Worm (Caenorhabditis elegans) whole organism, mixed stage, embryonic: ENCODE data around the gene T27E7.5.

Source experiments
- M03D4.4 ChIP-seq: sonication (generic microtip); optimal IDR thresholded peaks from 2 replicates; lab custom pipeline; 2017; ENCODE audit warnings: mild to moderate bottlenecking, missing genetic modification characterization, missing compliant biosample characterization
- bed-3 ChIP-seq: fragments of 200-800 bp; sonication (Bioruptor generic); optimal IDR thresholded peaks from 3 replicates; lab custom pipeline; 2018; ENCODE audit warnings: mild to moderate bottlenecking, missing genetic modification characterization, moderate library complexity, missing compliant biosample characterization
- ceh-39 ChIP-seq: fragments of 150-350 bp; optimal IDR thresholded peaks from 2 replicates; lab custom pipeline; 2014; ENCODE audit warnings: missing biosample characterization, missing genetic modification characterization
- ceh-43 ChIP-seq: fragments of 200-800 bp; sonication (Bioruptor generic); optimal IDR thresholded peaks from 2 replicates; lab custom pipeline; 2018; ENCODE audit warnings: mild to moderate bottlenecking, missing genetic modification characterization, moderate library complexity, missing compliant biosample characterization
- ceh-83 ChIP-seq: fragments of 200-800 bp; sonication (Bioruptor generic); optimal IDR thresholded peaks from 2 replicates; lab custom pipeline; 2018; ENCODE audit warnings: mild to moderate bottlenecking, missing genetic modification characterization, missing compliant biosample characterization
- cnd-1 ChIP-seq: fragments of 200-800 bp; sonication (Bioruptor generic); optimal IDR thresholded peaks from 2 replicates; lab custom pipeline; 2018; ENCODE audit warnings: mild to moderate bottlenecking, missing genetic modification characterization, missing compliant biosample characterization
- drap-1 ChIP-seq: fragments of 200-800 bp; sonication (Bioruptor generic); optimal IDR thresholded peaks from 3 replicates; lab custom pipeline; 2018; ENCODE audit warnings: mild to moderate bottlenecking, missing genetic modification characterization, missing compliant biosample characterization
- elt-1 ChIP-seq: sonication (generic microtip); optimal IDR thresholded peaks from 2 replicates; lab custom pipeline; 2017; ENCODE audit warnings: missing genetic modification characterization, mild to moderate bottlenecking, missing compliant biosample characterization, antibody characterized with exemption, moderate library complexity, borderline replicate concordance; ENCODE audit not compliant: insufficient read depth
- elt-3 ChIP-seq: fragments of 150-350 bp; optimal IDR thresholded peaks from 2 replicates; lab custom pipeline; 2014; ENCODE audit warnings: missing biosample characterization, missing genetic modification characterization
- flh-1 ChIP-seq: fragments of 200-800 bp; sonication (Bioruptor generic); optimal IDR thresholded peaks from 2 replicates; lab custom pipeline; 2018; ENCODE audit warnings: mild to moderate bottlenecking, missing genetic modification characterization, moderate library complexity, missing compliant biosample characterization
- ham-2 ChIP-seq: fragments of 200-800 bp; sonication (Bioruptor generic); optimal IDR thresholded peaks from 2 replicates; lab custom pipeline; 2018; ENCODE audit warnings: mild to moderate bottlenecking, missing genetic modification characterization, missing compliant biosample characterization
- hlh-1 ChIP-seq: fragments of 150-350 bp; optimal IDR thresholded peaks from 2 replicates; lab custom pipeline; 2014; ENCODE audit warnings: missing biosample characterization, missing genetic modification reagents, missing genetic modification characterization
- lin-13 ChIP-seq: fragments of 150-350 bp; optimal IDR thresholded peaks from 2 replicates; lab custom pipeline; 2014; ENCODE audit warnings: missing biosample characterization, missing genetic modification characterization
- lin-32 ChIP-seq: fragments of 200-800 bp; sonication (Bioruptor generic); optimal IDR thresholded peaks from 2 replicates; lab custom pipeline; 2018; ENCODE audit warnings: mild to moderate bottlenecking, missing genetic modification characterization, missing compliant biosample characterization
- lsy-2 ChIP-seq: fragments of 150-350 bp; optimal IDR thresholded peaks from 2 replicates; lab custom pipeline; 2014; ENCODE audit warnings: missing biosample characterization, missing genetic modification characterization
- mep-1 ChIP-seq: fragments of 150-350 bp; optimal IDR thresholded peaks from 2 replicates; lab custom pipeline; 2017; ENCODE audit warnings: missing biosample characterization, missing genetic modification reagents, missing genetic modification characterization, inconsistent platforms
- mls-2 ChIP-seq: sonication (generic microtip); optimal IDR thresholded peaks from 2 replicates; lab custom pipeline; 2016; ENCODE audit warnings: mild to moderate bottlenecking, missing genetic modification characterization, moderate library complexity, missing compliant biosample characterization
- nhr-12 ChIP-seq: fragments of 150-350 bp; optimal IDR thresholded peaks from 2 replicates; lab custom pipeline; 2014; ENCODE audit warnings: missing biosample characterization, missing genetic modification characterization
- nhr-28 ChIP-seq: fragments of 150-350 bp; optimal IDR thresholded peaks from 2 replicates; lab custom pipeline; 2014; ENCODE audit warnings: missing biosample characterization, missing genetic modification characterization
- nhr-76 ChIP-seq: sonication (generic microtip); optimal IDR thresholded peaks from 2 replicates; lab custom pipeline; 2017; ENCODE audit warnings: missing biosample characterization, missing genetic modification characterization
- pha-4 ChIP-seq: fragments of 150-350 bp; optimal IDR thresholded peaks from 2 replicates; lab custom pipeline; 2018; ENCODE audit warnings: missing biosample characterization, missing genetic modification reagents, missing genetic modification characterization
- sem-2 ChIP-seq: fragments of 200-800 bp; sonication (Bioruptor generic); optimal IDR thresholded peaks from 2 replicates; lab custom pipeline; 2018; ENCODE audit warnings: mild to moderate bottlenecking, missing genetic modification characterization, missing compliant biosample characterization
- sptf-1 ChIP-seq: sonication (generic microtip); optimal IDR thresholded peaks from 2 replicates; lab custom pipeline; 2017; ENCODE audit warnings: mild to moderate bottlenecking, missing genetic modification characterization, moderate library complexity, missing compliant biosample characterization
- tbx-8 ChIP-seq: fragments of 200-800 bp; sonication (Bioruptor generic); optimal IDR thresholded peaks from 2 replicates; lab custom pipeline; 2018; ENCODE audit warnings: mild to moderate bottlenecking, missing genetic modification characterization, moderate library complexity, missing compliant biosample characterization
- unc-120 ChIP-seq: sonication (generic microtip); optimal IDR thresholded peaks from 2 replicates; lab custom pipeline; 2017; ENCODE audit warnings: missing genetic modification characterization, missing compliant biosample characterization; ENCODE audit not compliant: poor library complexity, severe bottlenecking
- unc-39 ChIP-seq: fragments of 150-350 bp; optimal IDR thresholded peaks from 2 replicates; lab custom pipeline; 2014; ENCODE audit warnings: missing biosample characterization, missing genetic modification characterization
- unc-62 ChIP-seq: fragments of 150-350 bp; optimal IDR thresholded peaks from 2 replicates; lab custom pipeline; 2014; ENCODE audit warnings: missing biosample characterization, missing genetic modification reagents, missing genetic modification characterization
- zip-8 ChIP-seq: fragments of 150-350 bp; optimal IDR thresholded peaks from 2 replicates; lab custom pipeline; 2014; ENCODE audit warnings: missing biosample characterization, missing genetic modification characterization
- ztf-11 ChIP-seq: fragments of 150-350 bp; optimal IDR thresholded peaks from 2 replicates; lab custom pipeline; 2014; ENCODE audit warnings: missing biosample characterization, missing genetic modification characterization

T27E7.5 gene

ce11 chrIV:14578650-14579193 lies 41.8 kb downstream of the T27E7.5 start, which contains the start of gene Y57G11B.8:
Y57G11B.8 (minus strand) TSS chrIV:14578700.
- no peak for TF ChIP-seq nhr-28 (tag; lab: Kevin White, UChicago)
- TF ChIP-seq lin-32: no peak
- TF ChIP-seq elt-3 (tag; lab: Kevin White, UChicago): no peak
- TF ChIP-seq hlh-1: no peak
- TF ChIP-seq sptf-1 (tag; lab: Kevin White, UChicago): no peak
- TF ChIP-seq drap-1 (GFP tag; lab: Kevin White, UChicago): no peak
- no peak for TF ChIP-seq unc-120
- TF ChIP-seq sem-2 (GFP tag; lab: Kevin White, UChicago): no peak
- no peak for TF ChIP-seq ceh-39 (tag; lab: Kevin White, UChicago)
- TF ChIP-seq zip-8 (tag; lab: Kevin White, UChicago): no peak
- TF ChIP-seq M03D4.4 (tag; lab: Kevin White, UChicago): no peak
- no peak for TF ChIP-seq lin-13 (tag; lab: Kevin White, UChicago)
- TF ChIP-seq cnd-1 (tag; lab: Kevin White, UChicago): no peak
- no peak for TF ChIP-seq tbx-8
- no peak for TF ChIP-seq mls-2

DNA sequence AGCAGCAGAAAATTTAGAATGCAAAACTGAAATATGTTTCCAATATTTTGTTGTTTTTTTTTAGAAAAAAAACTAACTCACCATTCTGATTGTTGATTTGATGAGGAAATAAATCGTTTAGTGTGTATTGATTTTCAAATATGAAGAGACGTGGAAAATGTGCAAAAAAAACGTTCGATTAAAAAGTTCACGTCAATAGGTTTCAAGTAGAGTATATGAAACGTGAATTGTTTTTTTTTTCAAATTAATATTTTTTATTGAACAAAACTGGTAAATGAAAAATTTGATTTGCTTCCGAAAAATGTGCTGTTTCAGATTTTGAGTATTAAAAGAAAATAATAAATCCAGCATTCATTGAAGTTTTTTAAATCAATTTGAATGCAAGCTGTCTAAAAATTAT lies 44.0 kb downstream of the T27E7.5 start, which contains the start of gene irld-18:
irld-18 (minus strand) TSS at position 101 of the 400 bp plus-strand sequence.
- TF ChIP-seq sem-2 (GFP tag; lab: Kevin White, UChicago): no peak
- no peak for TF ChIP-seq flh-1
- no peak for TF ChIP-seq ceh-83 (GFP tag; lab: Kevin White, UChicago)
- TF ChIP-seq hlh-1: no peak
- no peak for TF ChIP-seq M03D4.4 (tag; lab: Kevin White, UChicago)
- TF ChIP-seq unc-120: no peak
- no peak for TF ChIP-seq pha-4
- no peak for TF ChIP-seq ztf-11 (tag; lab: Kevin White, UChicago)
- TF ChIP-seq nhr-76 (tag; lab: Kevin White, UChicago): no peak
- no peak for TF ChIP-seq mep-1
- TF ChIP-seq bed-3 (GFP tag; lab: Kevin White, UChicago): no peak
- TF ChIP-seq zip-8 (tag; lab: Kevin White, UChicago): no peak
- TF ChIP-seq lin-32: no peak
- TF ChIP-seq unc-62 (GFP tag; lab: Kevin White, UChicago): no peak
- no peak for TF ChIP-seq ceh-43 (GFP tag; lab: Kevin White, UChicago)
- TF ChIP-seq, all 35 proteins: peak for 0

DNA sequence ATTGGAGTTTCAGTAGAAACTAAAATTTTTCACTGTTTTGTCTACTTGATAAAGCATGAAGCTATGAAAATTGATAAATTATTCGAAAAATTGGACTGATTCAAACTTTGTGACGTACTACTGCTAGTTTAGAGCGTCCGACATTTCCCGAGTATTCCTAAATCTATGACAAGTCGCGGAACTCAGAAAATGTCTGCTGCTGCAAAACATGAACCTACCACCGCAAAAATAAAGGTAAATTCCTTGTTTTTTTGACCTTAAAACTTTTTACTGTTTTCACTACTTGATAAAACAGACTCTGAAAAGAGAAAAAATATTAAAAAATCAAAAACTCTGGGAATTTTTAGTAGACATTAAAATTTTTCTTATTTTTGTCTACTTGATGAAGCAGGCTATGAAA lies 49.8 kb downstream of the T27E7.5 start:
- TF ChIP-seq lsy-2 (tag; lab: Kevin White, UChicago): no peak
- TF ChIP-seq elt-1 (tag; lab: Kevin White, UChicago): no peak
- TF ChIP-seq pha-4: no peak
- TF ChIP-seq bed-3 (GFP tag; lab: Kevin White, UChicago): no peak
- no peak for TF ChIP-seq unc-62 (GFP tag; lab: Kevin White, UChicago)
- TF ChIP-seq ceh-39 (tag; lab: Kevin White, UChicago): no peak
- no peak for TF ChIP-seq unc-39 (tag; lab: Kevin White, UChicago)
- no peak for TF ChIP-seq ham-2
- no peak for TF ChIP-seq lin-13 (tag; lab: Kevin White, UChicago)
- no peak for TF ChIP-seq ceh-83 (GFP tag; lab: Kevin White, UChicago)
- TF ChIP-seq tbx-8: no peak

- TF ChIP-seq nhr-12 (tag; lab: Kevin White, UChicago): no peak
- TF ChIP-seq, all 35 proteins: peak for 0
These were observed 50.6 kb downstream of the T27E7.5 start for ce11 chrIV:14587589-14587988.
